Fruit fly (Drosophila melanogaster): Measurements from ENCODE around the gene CG42450.

The CG42450 gene

DNA sequence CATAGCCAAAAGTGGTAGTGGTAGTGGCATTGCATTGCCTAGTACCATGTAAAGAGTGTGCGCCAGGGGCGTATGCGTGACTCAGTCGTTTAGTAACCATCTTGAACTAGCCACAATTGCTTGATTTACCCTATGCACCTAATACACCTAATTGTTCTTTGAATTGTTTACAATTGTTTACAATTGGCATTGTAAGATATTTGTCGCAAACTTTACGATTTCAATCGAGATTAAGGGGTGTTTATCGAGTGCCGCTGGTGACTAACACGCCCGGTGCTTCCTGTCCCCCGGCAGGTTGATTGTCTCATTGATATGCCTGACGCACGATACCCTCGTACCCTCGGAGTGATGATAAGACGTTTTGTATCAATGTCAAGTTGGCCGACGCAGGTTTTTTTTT, 23.9 kb downstream of the CG42450 start (continued):
- peak; percentile 3 for TF ChIP-seq CG18619 (GFP tag; optimal IDR thresholded peaks at IDR 0.05)
- TF ChIP-seq CG4854 (GFP tag; optimal IDR thresholded peaks at IDR 0.05): no peak
- no peak for TF ChIP-seq ash1 (GFP tag; optimal IDR thresholded peaks at IDR 0.05)
- TF ChIP-seq CG1647 (GFP tag; optimal IDR thresholded peaks at IDR 0.05): no peak
- no peak for TF ChIP-seq CG11085 (GFP tag; IDR thresholded peaks at IDR 0.05)
- no peak for TF ChIP-seq fd64A (GFP tag; optimal IDR thresholded peaks at IDR 0.05)
- TF ChIP-seq CG9437 (GFP tag; optimal IDR thresholded peaks at IDR 0.05): peak; percentile 49
- no peak for TF ChIP-seq CG42726 (GFP tag; IDR thresholded peaks at IDR 0.05; ENCODE audit: partially characterized antibody)
- no peak for TF ChIP-seq Lhr (GFP tag; optimal IDR thresholded peaks at IDR 0.05)
- TF ChIP-seq vfl (GFP tag; optimal IDR thresholded peaks at IDR 0.05): no peak
- TF ChIP-seq ci (GFP tag; IDR thresholded peaks at IDR 0.05): 0 out of 3 replicates have a peak, but pooled peaks have one; percentile 61
- TF ChIP-seq lbe (GFP tag; optimal IDR thresholded peaks at IDR 0.05): no peak
- TF ChIP-seq HmgD (GFP tag; optimal IDR thresholded peaks at IDR 0.05): no peak
- TF ChIP-seq bsh (GFP tag; optimal IDR thresholded peaks at IDR 0.05): peak in 1 of 2 experiments; percentile 42
- no peak for TF ChIP-seq CG15011 (GFP tag; optimal IDR thresholded peaks at IDR 0.05)
- peak; percentile 19 for TF ChIP-seq CG16815 (GFP tag; optimal IDR thresholded peaks at IDR 0.05)
- peak; percentile 17 for TF ChIP-seq tio (GFP tag; optimal IDR thresholded peaks at IDR 0.05)
- TF ChIP-seq stwl (tag; optimal IDR thresholded peaks at IDR 0.05): no peak
- no peak for TF ChIP-seq CG4424 (GFP tag; optimal IDR thresholded peaks at IDR 0.05)
- TF ChIP-seq dm (GFP tag; optimal IDR thresholded peaks at IDR 0.05): peak; percentile 14
- no peak for TF ChIP-seq CG10565 (GFP tag; optimal IDR thresholded peaks at IDR 0.05)
- no peak for TF ChIP-seq CG34224 (GFP tag; IDR thresholded peaks at IDR 0.05; ENCODE audit: partially characterized antibody)
- no peak for TF ChIP-seq CG7271 (tag; optimal IDR thresholded peaks at IDR 0.05)
- no peak for TF ChIP-seq gce (GFP tag; IDR thresholded peaks at IDR 0.05)
- TF ChIP-seq bcd (GFP tag; optimal IDR thresholded peaks at IDR 0.05): no peak
- TF ChIP-seq Poxn (GFP tag; IDR thresholded peaks at IDR 0.05): no peak
- TF ChIP-seq tap (tag; optimal IDR thresholded peaks at IDR 0.05): no peak
- no peak for TF ChIP-seq Ets97D (GFP tag; optimal IDR thresholded peaks at IDR 0.05)
- no peak for TF ChIP-seq fru (optimal IDR thresholded peaks at IDR 0.05)
- no peak for TF ChIP-seq Tbp (GFP tag; optimal IDR thresholded peaks at IDR 0.05)
- TF ChIP-seq Sox102F (GFP tag; optimal IDR thresholded peaks at IDR 0.05): peak; percentile 67
- no peak for TF ChIP-seq CG3065 (GFP tag; optimal IDR thresholded peaks at IDR 0.05)
- no peak for TF ChIP-seq nom (GFP tag; optimal IDR thresholded peaks at IDR 0.05)
- no peak for TF ChIP-seq ham (GFP tag; IDR thresholded peaks at IDR 0.05)
- peak; percentile 12 for TF ChIP-seq Vsx1 (GFP tag; optimal IDR thresholded peaks at IDR 0.05)
- TF ChIP-seq sens (GFP tag): peak; percentile 83
- no peak for TF ChIP-seq Six4 (GFP tag; optimal IDR thresholded peaks at IDR 0.05)
- peak; percentile 64 for TF ChIP-seq lmd (GFP tag; IDR thresholded peaks at IDR 0.05)
- no peak for TF ChIP-seq Doc3 (GFP tag; IDR thresholded peaks at IDR 0.05; ENCODE audit: partially characterized antibody)
- peak; percentile 58 for TF ChIP-seq Xbp1 (GFP tag; optimal IDR thresholded peaks at IDR 0.05)
- no peak for TF ChIP-seq Ada2b (GFP tag; IDR thresholded peaks at IDR 0.05)
- TF ChIP-seq CG17359 (tag; optimal IDR thresholded peaks at IDR 0.05): no peak
- no peak for TF ChIP-seq btn (GFP tag; optimal IDR thresholded peaks at IDR 0.05)
- TF ChIP-seq CG9727 (GFP tag; optimal IDR thresholded peaks at IDR 0.05): no peak
- no peak for TF ChIP-seq Dll (GFP tag; IDR thresholded peaks at IDR 0.05; ENCODE audit: partially characterized antibody)
- no peak for TF ChIP-seq knrl (GFP tag; IDR thresholded peaks at IDR 0.05; ENCODE audit: partially characterized antibody)
- no peak for TF ChIP-seq Nf-YB (GFP tag; optimal IDR thresholded peaks at IDR 0.05)
- peak; percentile 79 for TF ChIP-seq so (GFP tag; IDR thresholded peaks at IDR 0.05)
- no peak for TF ChIP-seq MTF-1 (GFP tag; optimal IDR thresholded peaks at IDR 0.05; ENCODE audit: borderline replicate concordance)
- TF ChIP-seq CG4282 (GFP tag; optimal IDR thresholded peaks at IDR 0.05): no peak
- TF ChIP-seq BEAF-32 (GFP tag; optimal IDR thresholded peaks at IDR 0.05): no peak
